Fruit fly (Drosophila melanogaster): Measurements from ENCODE around the gene CG7789.

Gene CG7789

DNA sequence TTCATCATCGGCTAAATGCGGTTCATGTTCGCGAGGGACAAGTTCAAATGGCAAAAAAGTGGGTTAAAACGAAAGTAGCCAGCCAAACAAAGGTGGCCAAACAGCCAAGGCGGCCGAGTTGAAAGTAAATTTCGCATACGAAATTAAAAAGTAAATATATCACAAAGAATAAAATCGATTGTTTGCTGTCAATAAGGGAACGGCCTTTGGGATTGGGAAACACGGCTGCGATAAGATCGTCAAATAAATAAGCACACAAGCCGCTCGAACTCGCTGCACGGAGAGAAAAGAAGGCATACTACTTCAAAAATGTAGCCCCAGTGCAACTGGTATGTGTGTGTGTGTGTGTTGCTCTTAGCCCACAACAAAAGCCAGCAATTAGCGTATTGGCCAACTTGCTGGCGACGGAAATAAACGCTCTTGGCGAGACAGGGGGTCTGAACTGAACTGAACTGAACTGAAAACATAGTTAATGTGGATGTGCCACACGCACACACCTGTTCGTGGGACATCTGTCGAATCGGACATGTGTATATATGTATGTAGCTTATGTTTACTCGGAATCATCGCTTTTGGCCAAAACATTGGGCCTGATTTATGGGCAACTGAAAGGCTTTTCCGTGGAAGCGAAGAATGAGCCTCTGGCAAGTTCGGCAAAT lies 15.0 kb upstream of the CG7789 start:
- TF ChIP-seq Snoo (tag; optimal IDR thresholded peaks at IDR 0.05) (peak; percentile 6), CG10348 (GFP tag; IDR thresholded peaks at IDR 0.05) (no peak)

DNA sequence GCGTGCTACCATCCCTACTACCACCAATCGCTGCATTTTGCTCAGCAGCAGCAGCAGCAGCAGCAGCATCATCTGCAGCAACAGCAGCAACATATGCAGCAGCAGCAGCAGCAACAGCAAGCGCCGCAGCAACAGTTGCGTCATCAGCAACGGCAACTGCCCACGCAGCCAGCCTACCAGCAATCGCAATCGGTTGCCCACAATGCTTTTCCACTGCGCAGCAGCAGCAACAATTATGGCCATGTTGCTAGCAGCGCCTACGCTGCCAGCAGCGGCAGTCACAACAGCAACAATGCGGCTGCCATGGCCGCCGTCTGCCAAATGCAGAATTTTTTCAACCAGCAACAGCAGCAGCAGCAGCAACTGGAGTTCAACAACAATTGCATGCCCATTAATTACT lies 12.8 kb upstream of the CG7789 start:
- TF ChIP-seq fd96Ca (GFP tag; IDR thresholded peaks at IDR 0.05) (no peak), CG8301 (tag; optimal IDR thresholded peaks at IDR 0.05) (no peak), CG8159 (tag; optimal IDR thresholded peaks at IDR 0.05) (no peak), CG13204 (GFP tag; optimal IDR thresholded peaks at IDR 0.05) (no peak), gl (tag; optimal IDR thresholded peaks at IDR 0.05) (no peak), Ets98B (GFP tag; IDR thresholded peaks at IDR 0.05) (no peak), CG4496 (GFP tag; IDR thresholded peaks at IDR 0.05) (no peak), rn (GFP tag; IDR thresholded peaks at IDR 0.05) (no peak), CG32121 (GFP tag; IDR thresholded peaks at IDR 0.05) (no peak)

DNA sequence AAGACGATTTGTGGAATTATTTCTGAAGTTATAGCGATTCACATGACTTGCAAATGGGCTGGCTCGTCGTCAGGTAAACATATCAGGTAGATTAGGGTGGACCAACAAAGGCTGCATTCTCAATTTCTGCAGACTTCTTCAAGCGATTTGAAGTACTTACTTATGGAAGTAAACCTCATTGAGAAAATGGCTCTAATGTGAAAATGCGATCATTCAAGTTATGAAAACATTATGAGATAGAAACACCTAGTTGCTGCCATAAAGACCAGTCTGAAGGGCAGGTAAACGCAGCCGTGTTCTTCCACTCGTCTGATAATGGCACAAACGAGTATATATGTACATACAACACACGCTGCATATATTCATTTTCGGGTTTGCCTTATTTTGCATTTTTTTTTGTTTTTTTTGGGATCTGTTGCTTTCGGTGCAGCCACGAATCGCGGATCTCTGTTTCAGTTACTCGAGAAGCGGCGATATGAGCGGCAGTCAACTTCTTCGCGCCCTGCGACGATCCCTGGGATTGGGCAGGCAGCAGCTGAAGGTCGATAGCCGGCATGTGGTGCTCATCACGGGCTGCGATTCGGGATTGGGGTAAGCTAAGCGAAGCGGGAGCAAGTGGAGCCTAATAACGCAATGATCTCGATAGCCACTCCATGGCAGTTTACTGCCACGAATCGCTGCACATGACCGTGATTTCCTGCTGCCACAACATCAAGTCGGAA lies 8.7 kb upstream of the CG7789 start, which contains the start of gene sro:
sro (plus strand) TSS at position 437 of the 722 bp plus-strand sequence.
- TF ChIP-seq CG8159 (tag; optimal IDR thresholded peaks at IDR 0.05) (peak; percentile 86), Pif1B (GFP tag; optimal IDR thresholded peaks at IDR 0.05) (no peak)

DNA sequence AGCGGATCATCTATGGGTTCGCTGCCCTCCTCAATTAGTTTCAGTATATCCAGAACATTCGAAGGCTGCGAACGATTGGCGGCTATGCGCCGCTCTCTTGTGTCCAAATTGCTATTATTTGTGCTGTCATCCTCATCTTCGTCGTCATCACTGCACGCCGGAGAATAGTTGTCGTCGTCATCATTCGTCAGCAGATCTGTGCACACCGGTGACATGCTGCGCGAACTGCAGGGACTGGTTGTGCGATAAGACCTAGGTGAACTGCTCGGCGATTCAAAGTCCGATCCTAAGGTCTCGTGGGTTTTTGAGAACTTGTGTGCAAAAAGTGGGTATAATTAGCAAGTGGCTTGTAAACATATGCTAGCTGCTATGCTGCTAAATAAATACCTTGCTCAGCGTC lies 5.8 kb upstream of the CG7789 start:
- TF ChIP-seq CG9948 (tag; optimal IDR thresholded peaks at IDR 0.05) (no peak), CG13204 (GFP tag; optimal IDR thresholded peaks at IDR 0.05) (no peak)

DNA sequence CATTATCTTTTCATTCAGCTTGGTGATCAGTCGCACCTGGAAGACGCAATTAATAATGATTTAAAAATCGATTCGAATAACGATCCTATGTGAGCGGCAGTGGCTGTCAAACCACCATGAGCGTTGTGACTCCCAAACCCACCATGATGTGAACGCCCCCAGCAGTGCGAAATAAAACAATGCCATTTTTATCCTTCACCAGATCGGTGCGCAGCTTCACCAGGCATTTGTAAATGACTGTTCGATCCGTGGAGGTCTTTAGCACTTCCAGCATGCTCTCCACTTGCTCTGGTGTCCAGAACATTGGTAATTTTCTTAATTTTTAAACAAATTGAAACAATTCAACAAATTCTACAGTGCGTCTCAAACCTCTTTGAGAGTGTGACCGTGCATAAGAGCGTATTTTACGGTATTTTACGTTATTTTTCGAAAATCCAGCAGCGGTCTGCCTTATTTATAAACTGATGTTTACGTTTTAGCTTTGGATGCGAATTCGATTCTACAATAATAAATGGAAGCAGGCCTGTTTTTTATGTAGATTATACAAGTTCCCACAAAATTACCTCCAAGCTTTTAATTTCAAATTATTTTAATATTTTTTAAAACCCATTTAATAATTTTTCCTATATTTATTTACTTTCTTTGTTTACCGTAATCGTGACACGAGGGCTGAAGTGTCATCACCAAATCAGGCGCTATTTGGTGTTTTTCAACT lies 3.9 kb upstream of the CG7789 start, which contains the start of the genes Rnb and Drice:
Rnb (minus strand) TSS at position 389 of the 715 bp plus-strand sequence.
Drice (plus strand) TSS at position 693 of the 715 bp plus-strand sequence.
- TF ChIP-seq CG9948 (tag; optimal IDR thresholded peaks at IDR 0.05) (peak; percentile 11), EcR (GFP tag; optimal IDR thresholded peaks at IDR 0.05) (peak; percentile 98), CG12605 (GFP tag; IDR thresholded peaks at IDR 0.05) (no peak), CG8159 (tag; optimal IDR thresholded peaks at IDR 0.05) (peak; percentile 52), fd96Ca (GFP tag; IDR thresholded peaks at IDR 0.05) (peak; percentile 26; the same call in 1 of the 3 replicates), Ets98B (GFP tag; IDR thresholded peaks at IDR 0.05) (no peak; the same call in 1 of the 2 replicates), CG34367 (tag; optimal IDR thresholded peaks at IDR 0.05) (peak; percentile 20), CG14655 (GFP tag; optimal IDR thresholded peaks at IDR 0.05) (no peak), CG4496 (GFP tag; IDR thresholded peaks at IDR 0.05) (peak; percentile 46; the same call in 1 of the 3 replicates), CG15710 (tag; optimal IDR thresholded peaks at IDR 0.05) (peak; percentile 33), CG17806 (tag; optimal IDR thresholded peaks at IDR 0.05) (peak; percentile 9), Snoo (tag; optimal IDR thresholded peaks at IDR 0.05) (peak; percentile 3), CG32121 (GFP tag; IDR thresholded peaks at IDR 0.05) (peak; percentile 21; the same call in 1 of the 2 replicates)

DNA sequence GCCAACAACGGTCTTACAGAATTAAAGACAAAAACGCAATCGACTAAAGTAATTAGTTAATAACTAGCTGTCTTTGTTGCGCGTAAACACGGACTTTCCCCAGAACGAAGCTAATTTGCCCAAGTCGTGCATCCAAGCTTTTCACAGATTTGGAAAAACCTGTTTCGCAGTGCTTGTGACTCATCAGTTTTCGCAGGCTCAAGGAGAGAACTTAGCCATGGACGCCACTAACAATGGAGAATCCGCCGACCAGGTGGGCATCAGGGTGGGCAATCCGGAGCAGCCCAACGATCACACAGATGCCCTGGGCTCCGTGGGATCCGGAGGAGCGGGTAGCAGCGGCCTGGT lies 3.3 kb upstream of the CG7789 start:
- TF ChIP-seq CG15710 (tag; optimal IDR thresholded peaks at IDR 0.05) = no peak
- no peak for TF ChIP-seq D1 (tag; optimal IDR thresholded peaks at IDR 0.05)
- TF ChIP-seq Pif1A (GFP tag; optimal IDR thresholded peaks at IDR 0.05) = no peak
- no peak for TF ChIP-seq Ets98B (GFP tag; IDR thresholded peaks at IDR 0.05)
- TF ChIP-seq CG12605 (GFP tag; IDR thresholded peaks at IDR 0.05) = no peak
- TF ChIP-seq fd96Ca (GFP tag; IDR thresholded peaks at IDR 0.05) = no peak
- no peak for TF ChIP-seq CG17806 (tag; optimal IDR thresholded peaks at IDR 0.05)
- no peak for TF ChIP-seq CG10348 (GFP tag; IDR thresholded peaks at IDR 0.05)
- TF ChIP-seq CG34367 (tag; optimal IDR thresholded peaks at IDR 0.05) = no peak
- no peak for TF ChIP-seq CG32121 (GFP tag; IDR thresholded peaks at IDR 0.05)
- TF ChIP-seq Snoo (tag; optimal IDR thresholded peaks at IDR 0.05) = no peak
- no peak for TF ChIP-seq gl (tag; optimal IDR thresholded peaks at IDR 0.05)
- TF ChIP-seq CG13204 (GFP tag; optimal IDR thresholded peaks at IDR 0.05) = no peak
- TF ChIP-seq CG4496 (GFP tag; IDR thresholded peaks at IDR 0.05) = no peak
- TF ChIP-seq EcR (GFP tag; optimal IDR thresholded peaks at IDR 0.05) = no peak
- TF ChIP-seq CG8159 (tag; optimal IDR thresholded peaks at IDR 0.05) = no peak
- no peak for TF ChIP-seq rn (GFP tag; IDR thresholded peaks at IDR 0.05)

Data from whole organism, pupa.